Fruit fly (Drosophila melanogaster) S2 (cell line): Measurements from ENCODE around the gene wge.

Experiments
- CG8478 ChIP-seq: fragments of >200 bp; optimal IDR thresholded peaks from 2 replicates; lab custom pipeline; 2018
- CTCF ChIP-seq, 2 experiments: fragments of >200 bp; optimal IDR thresholded peaks; 2 replicates each; lab custom pipeline; 2018

DNA sequence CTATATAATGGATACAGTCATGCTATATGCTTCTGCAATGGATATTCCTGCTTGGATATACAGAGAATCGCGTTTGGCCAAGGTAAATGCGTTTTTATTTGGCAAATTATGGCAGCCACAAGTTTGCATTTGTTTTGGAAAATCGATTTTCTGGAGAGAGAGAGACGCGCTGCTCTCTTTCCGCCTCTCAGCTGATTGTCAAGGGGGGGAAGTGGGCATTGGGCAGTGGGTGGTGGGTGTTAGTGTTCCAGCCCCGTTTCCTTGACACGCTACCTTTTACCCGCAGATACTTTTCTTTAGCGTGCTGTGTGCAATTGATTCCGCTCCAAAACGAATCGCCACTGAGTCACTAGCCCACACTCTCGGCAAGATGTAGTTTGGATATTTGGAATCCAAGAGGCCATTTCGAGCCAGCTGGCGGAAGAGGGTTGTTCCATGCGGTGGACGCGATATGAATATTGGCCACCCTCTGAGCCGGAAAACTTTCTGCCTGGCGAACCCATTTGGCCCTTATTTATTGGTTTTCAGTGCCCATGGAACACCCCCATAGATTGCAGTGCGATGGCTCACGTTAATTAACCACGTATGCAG is 34.3 kb upstream of the wge start:
- no peak for TF ChIP-seq CTCF (optimal IDR thresholded peaks at IDR 0.05; lab: Kevin White, UChicago)
- TF ChIP-seq CG8478 (lab: Kevin White, UChicago), result no peak
